Fruit fly (Drosophila melanogaster) whole organism, wandering third instar larva: Measurements from ENCODE around the gene CG4942.

ENCODE experiments used
- Abd-B ChIP-seq: fragments of >200 bp; optimal IDR thresholded peaks from 2 replicates; lab custom pipeline; 2017; ENCODE audit warnings: missing biosample characterization, missing genetic modification characterization
- CG32264 ChIP-seq: fragments of 200-800 bp; sonication (Bioruptor generic); optimal IDR thresholded peaks from 2 replicates; lab custom pipeline; 2016; ENCODE audit warnings: missing biosample characterization, missing genetic modification characterization
- CG9705 ChIP-seq: fragments of 200-800 bp; sonication (Bioruptor generic); optimal IDR thresholded peaks from 2 replicates; lab custom pipeline; 2018; ENCODE audit warnings: missing biosample characterization, mild to moderate bottlenecking, missing genetic modification characterization
- Dfd ChIP-seq: fragments of >200 bp; optimal IDR thresholded peaks from 2 replicates; lab custom pipeline; 2017; ENCODE audit warnings: missing biosample characterization, missing genetic modification characterization
- Dif ChIP-seq: fragments of 200-275, 200-300 bp; sonication (Bioruptor generic); optimal IDR thresholded peaks from 2 replicates; lab custom pipeline; 2018; ENCODE audit warnings: missing biosample characterization, missing genetic modification characterization; ENCODE audit not compliant: partially characterized antibody
- HLH106 ChIP-seq: fragments of 200-800 bp; optimal IDR thresholded peaks from 3 replicates; lab custom pipeline; 2019; ENCODE audit warnings: missing biosample characterization, mild to moderate bottlenecking, missing genetic modification characterization, moderate library complexity
- Hr78 ChIP-seq: fragments of >200 bp; optimal IDR thresholded peaks from 2 replicates; lab custom pipeline; 2017; ENCODE audit warnings: missing biosample characterization, missing genetic modification characterization
- Hr83 ChIP-seq: fragments of 200-300 bp; sonication (Bioruptor generic); optimal IDR thresholded peaks from 2 replicates; lab custom pipeline; 2016; ENCODE audit warnings: missing biosample characterization, mild to moderate bottlenecking, missing genetic modification characterization, moderate library complexity; ENCODE audit not compliant: poor library complexity, severe bottlenecking
- Mio ChIP-seq: sonication (Bioruptor generic); optimal IDR thresholded peaks from 2 replicates; lab custom pipeline; 2016; ENCODE audit warnings: missing biosample characterization, missing genetic modification characterization
- Myc ChIP-seq: fragments of >200 bp; optimal IDR thresholded peaks from 2 replicates; lab custom pipeline; 2017
- N ChIP-seq: fragments of >200 bp; optimal IDR thresholded peaks from 2 replicates; lab custom pipeline; 2018; ENCODE audit warnings: missing biosample characterization, missing external identifiers, missing genetic modification characterization
- OdsH ChIP-seq: fragments of 200-800 bp; sonication (Bioruptor generic); optimal IDR thresholded peaks from 2 replicates; lab custom pipeline; 2016; ENCODE audit warnings: missing biosample characterization, mild to moderate bottlenecking, missing genetic modification characterization
- Rel ChIP-seq, 2 experiments: fragments of 200-800 bp; sonication (Bioruptor generic) in 1 of 2; optimal IDR thresholded peaks; 2 replicates in 1 of 2; 3 replicates in 1 of 2; lab custom pipeline; 2016 to 2019; ENCODE audit warnings: mild to moderate bottlenecking in 2 of 2, missing biosample characterization in 2 of 2, missing genetic modification characterization in 2 of 2, moderate library complexity in 1 of 2
- br ChIP-seq: fragments of 200-800 bp; sonication (Bioruptor generic); optimal IDR thresholded peaks from 2 replicates; lab custom pipeline; 2016; ENCODE audit warnings: missing biosample characterization, missing genetic modification characterization
- brk ChIP-seq: fragments of 200-800 bp; sonication (Bioruptor generic); optimal IDR thresholded peaks from 2 replicates; lab custom pipeline; 2016; ENCODE audit warnings: missing biosample characterization, mild to moderate bottlenecking, missing genetic modification characterization
- ey ChIP-seq: fragments of 200-800 bp; sonication (Bioruptor generic); optimal IDR thresholded peaks from 2 replicates; lab custom pipeline; 2016; ENCODE audit warnings: missing biosample characterization, missing genetic modification characterization
- fru ChIP-seq: fragments of 200-800 bp; sonication (Bioruptor generic); optimal IDR thresholded peaks from 3 replicates; lab custom pipeline; 2016; ENCODE audit warnings: missing biosample characterization, mild to moderate bottlenecking, missing genetic modification characterization
- h ChIP-seq: fragments of 200-800 bp; sonication (Bioruptor generic); optimal IDR thresholded peaks from 3 replicates; lab custom pipeline; 2016; ENCODE audit warnings: missing biosample characterization, mild to moderate bottlenecking, missing genetic modification characterization
- jim ChIP-seq: fragments of 175-275, 200-325 bp; sonication (Bioruptor generic); optimal IDR thresholded peaks from 2 replicates; lab custom pipeline; 2016; ENCODE audit warnings: missing biosample characterization, mild to moderate bottlenecking, missing genetic modification characterization
- lola ChIP-seq: fragments of >200 bp; optimal IDR thresholded peaks from 2 replicates; lab custom pipeline; 2017; ENCODE audit warnings: missing biosample characterization, missing genetic modification characterization
- pan ChIP-seq: fragments of >200 bp; optimal IDR thresholded peaks from 2 replicates; lab custom pipeline; 2017
- psq ChIP-seq: fragments of 200-800 bp; sonication (Bioruptor generic); optimal IDR thresholded peaks from 3 replicates; lab custom pipeline; 2017; ENCODE audit warnings: missing biosample characterization, mild to moderate bottlenecking, missing genetic modification characterization, moderate library complexity
- rgr ChIP-seq: fragments of 200-800 bp; sonication (Bioruptor generic); optimal IDR thresholded peaks from 3 replicates; lab custom pipeline; 2016; ENCODE audit warnings: missing biosample characterization, mild to moderate bottlenecking, missing genetic modification characterization
- sv ChIP-seq: fragments of 200-800 bp; sonication (Bioruptor generic); optimal IDR thresholded peaks from 3 replicates; lab custom pipeline; 2016; ENCODE audit warnings: missing biosample characterization, missing genetic modification characterization
- usp ChIP-seq: fragments of >200 bp; optimal IDR thresholded peaks from 2 replicates; lab custom pipeline; 2017; ENCODE audit warnings: missing biosample characterization, missing genetic modification characterization
- woc ChIP-seq: sonication (Bioruptor generic); optimal IDR thresholded peaks from 2 replicates; lab custom pipeline; 2016; ENCODE audit warnings: missing biosample characterization, mild to moderate bottlenecking, missing genetic modification characterization

Gene CG4942

dm6 chr3L:9074285-9074684, 1.4 kb downstream of the CG4942 start, which contains the start of gene teq:
Gene teq, plus strand, starts transcription at chr3L:9074643.
- TF ChIP-seq Rel (GFP tag; optimal IDR thresholded peaks at IDR 0.05; lab: Kevin White, UChicago) (no peak), Rel (tag; optimal IDR thresholded peaks at IDR 0.05; lab: Kevin White, UChicago) (peak; percentile 84), rgr (GFP tag; lab: Kevin White, UChicago) (no peak)

dm6 chr3L:9074882-9075281, 2.0 kb downstream of the CG4942 start:
- TF ChIP-seq N (GFP tag; lab: Kevin White, UChicago) (no peak), Abd-B (GFP tag; lab: Kevin White, UChicago) (no peak)

- TF ChIP-seq pan: no peak
- no peak for TF ChIP-seq OdsH (GFP tag; lab: Kevin White, UChicago)
- TF ChIP-seq psq (GFP tag; lab: Kevin White, UChicago): peak; percentile 16
- peak; percentile 33 for TF ChIP-seq rgr (GFP tag; lab: Kevin White, UChicago)
- TF ChIP-seq br: peak; percentile 6
Measured at dm6 chr3L:9092356-9093103, 19.6 kb downstream of the CG4942 start, which contains the start of gene CG32032. Gene CG32032, plus strand, starts transcription at chr3L:9093053.

- no peak for TF ChIP-seq Dif (GFP tag; lab: Kevin White, UChicago)
- no peak for TF ChIP-seq Hr83 (GFP tag; lab: Kevin White, UChicago)
- no peak for TF ChIP-seq woc (GFP tag; lab: Kevin White, UChicago)
- no peak for TF ChIP-seq HLH106 (tag; lab: Kevin White, UChicago)
- no peak for TF ChIP-seq rgr (GFP tag; lab: Kevin White, UChicago)
- no peak for TF ChIP-seq CG32264 (GFP tag; lab: Kevin White, UChicago)
- peak; percentile 7 for TF ChIP-seq br
- TF ChIP-seq h (GFP tag; lab: Kevin White, UChicago): no peak
- no peak for TF ChIP-seq pan
- no peak for TF ChIP-seq Rel (GFP tag; optimal IDR thresholded peaks at IDR 0.05; lab: Kevin White, UChicago)
- peak; percentile 61 for TF ChIP-seq Rel (tag; optimal IDR thresholded peaks at IDR 0.05; lab: Kevin White, UChicago)
- TF ChIP-seq CG9705: no peak
- peak; percentile 66 for TF ChIP-seq Myc
- no peak for TF ChIP-seq psq (GFP tag; lab: Kevin White, UChicago)
Measured at dm6 chr3L:9094980-9095425, 22.1 kb downstream of the CG4942 start.

- TF ChIP-seq ey (GFP tag; lab: Kevin White, UChicago) (no peak), Rel (GFP tag; optimal IDR thresholded peaks at IDR 0.05; lab: Kevin White, UChicago) (no peak), Rel (tag; optimal IDR thresholded peaks at IDR 0.05; lab: Kevin White, UChicago) (peak; percentile 25), h (GFP tag; lab: Kevin White, UChicago) (peak; percentile 42), fru (GFP tag; lab: Kevin White, UChicago) (peak; percentile 62)
Measured at dm6 chr3L:9095704-9096103, 22.8 kb downstream of the CG4942 start.

dm6 chr3L:9096648-9097047, 23.7 kb downstream of the CG4942 start, which contains the start of gene CG13315:
Gene CG13315, plus strand, starts transcription at chr3L:9096877.
- TF ChIP-seq brk (GFP tag; lab: Kevin White, UChicago) (no peak), rgr (GFP tag; lab: Kevin White, UChicago) (peak; percentile 35), CG9705 (no peak), Dif (GFP tag; lab: Kevin White, UChicago) (no peak), usp (GFP tag; lab: Kevin White, UChicago) (no peak), fru (GFP tag; lab: Kevin White, UChicago) (peak; percentile 13), Hr83 (GFP tag; lab: Kevin White, UChicago) (peak; percentile 24), br (no peak), Hr78 (no peak), h (GFP tag; lab: Kevin White, UChicago) (peak; percentile 15), sv (no peak), lola (GFP tag; lab: Kevin White, UChicago) (no peak)
- TF ChIP-seq, all 38 proteins: peak for 4

dm6 chr3L:9113582-9114282, 40.8 kb downstream of the CG4942 start:
- TF ChIP-seq Dfd (peak; percentile 87), psq (GFP tag; lab: Kevin White, UChicago) (no peak), Mio (GFP tag; lab: Kevin White, UChicago) (no peak), Hr83 (GFP tag; lab: Kevin White, UChicago) (no peak), jim (GFP tag; lab: Kevin White, UChicago) (no peak)
